Worm (Caenorhabditis elegans) whole organism, mixed stage, embryonic: ENCODE results near the gene Y51A2A.12.

Experiments used
- M03D4.4 ChIP-seq: sonication (generic microtip); optimal IDR thresholded peaks from 2 replicates; lab custom pipeline; 2017; ENCODE audit warnings: mild to moderate bottlenecking, missing genetic modification characterization, missing compliant biosample characterization
- bed-3 ChIP-seq: fragments of 200-800 bp; sonication (Bioruptor generic); optimal IDR thresholded peaks from 3 replicates; lab custom pipeline; 2018; ENCODE audit warnings: mild to moderate bottlenecking, missing genetic modification characterization, moderate library complexity, missing compliant biosample characterization
- blmp-1 ChIP-seq: fragments of 150-350 bp; optimal IDR thresholded peaks from 2 replicates; lab custom pipeline; 2014; ENCODE audit warnings: missing biosample characterization, missing genetic modification characterization
- ceh-39 ChIP-seq: fragments of 150-350 bp; optimal IDR thresholded peaks from 2 replicates; lab custom pipeline; 2014; ENCODE audit warnings: missing biosample characterization, missing genetic modification characterization
- ceh-43 ChIP-seq: fragments of 200-800 bp; sonication (Bioruptor generic); optimal IDR thresholded peaks from 2 replicates; lab custom pipeline; 2018; ENCODE audit warnings: mild to moderate bottlenecking, missing genetic modification characterization, moderate library complexity, missing compliant biosample characterization
- ceh-83 ChIP-seq: fragments of 200-800 bp; sonication (Bioruptor generic); optimal IDR thresholded peaks from 2 replicates; lab custom pipeline; 2018; ENCODE audit warnings: mild to moderate bottlenecking, missing genetic modification characterization, missing compliant biosample characterization
- ces-1 ChIP-seq: fragments of 150-350 bp; optimal IDR thresholded peaks from 2 replicates; lab custom pipeline; 2014; ENCODE audit warnings: missing biosample characterization, missing genetic modification reagents, missing genetic modification characterization
- cnd-1 ChIP-seq: fragments of 200-800 bp; sonication (Bioruptor generic); optimal IDR thresholded peaks from 2 replicates; lab custom pipeline; 2018; ENCODE audit warnings: mild to moderate bottlenecking, missing genetic modification characterization, missing compliant biosample characterization
- drap-1 ChIP-seq: fragments of 200-800 bp; sonication (Bioruptor generic); optimal IDR thresholded peaks from 3 replicates; lab custom pipeline; 2018; ENCODE audit warnings: mild to moderate bottlenecking, missing genetic modification characterization, missing compliant biosample characterization
- elt-1 ChIP-seq: sonication (generic microtip); optimal IDR thresholded peaks from 2 replicates; lab custom pipeline; 2017; ENCODE audit warnings: missing genetic modification characterization, mild to moderate bottlenecking, missing compliant biosample characterization, antibody characterized with exemption, moderate library complexity, borderline replicate concordance; ENCODE audit not compliant: insufficient read depth
- elt-3 ChIP-seq: fragments of 150-350 bp; optimal IDR thresholded peaks from 2 replicates; lab custom pipeline; 2014; ENCODE audit warnings: missing biosample characterization, missing genetic modification characterization
- flh-1 ChIP-seq: fragments of 200-800 bp; sonication (Bioruptor generic); optimal IDR thresholded peaks from 2 replicates; lab custom pipeline; 2018; ENCODE audit warnings: mild to moderate bottlenecking, missing genetic modification characterization, moderate library complexity, missing compliant biosample characterization
- ham-2 ChIP-seq: fragments of 200-800 bp; sonication (Bioruptor generic); optimal IDR thresholded peaks from 2 replicates; lab custom pipeline; 2018; ENCODE audit warnings: mild to moderate bottlenecking, missing genetic modification characterization, missing compliant biosample characterization
- lin-32 ChIP-seq: fragments of 200-800 bp; sonication (Bioruptor generic); optimal IDR thresholded peaks from 2 replicates; lab custom pipeline; 2018; ENCODE audit warnings: mild to moderate bottlenecking, missing genetic modification characterization, missing compliant biosample characterization
- lsy-2 ChIP-seq: fragments of 150-350 bp; optimal IDR thresholded peaks from 2 replicates; lab custom pipeline; 2014; ENCODE audit warnings: missing biosample characterization, missing genetic modification characterization
- mab-5 ChIP-seq: fragments of 150-350 bp; optimal IDR thresholded peaks from 2 replicates; lab custom pipeline; 2014; ENCODE audit warnings: missing biosample characterization, missing genetic modification characterization
- mep-1 ChIP-seq: fragments of 150-350 bp; optimal IDR thresholded peaks from 2 replicates; lab custom pipeline; 2017; ENCODE audit warnings: missing biosample characterization, missing genetic modification reagents, missing genetic modification characterization, inconsistent platforms
- mls-2 ChIP-seq: sonication (generic microtip); optimal IDR thresholded peaks from 2 replicates; lab custom pipeline; 2016; ENCODE audit warnings: mild to moderate bottlenecking, missing genetic modification characterization, moderate library complexity, missing compliant biosample characterization
- nhr-12 ChIP-seq: fragments of 150-350 bp; optimal IDR thresholded peaks from 2 replicates; lab custom pipeline; 2014; ENCODE audit warnings: missing biosample characterization, missing genetic modification characterization
- nhr-2 ChIP-seq: fragments of 150-350 bp; optimal IDR thresholded peaks from 2 replicates; lab custom pipeline; 2014; ENCODE audit warnings: missing biosample characterization, missing genetic modification characterization
- nhr-28 ChIP-seq: fragments of 150-350 bp; optimal IDR thresholded peaks from 2 replicates; lab custom pipeline; 2014; ENCODE audit warnings: missing biosample characterization, missing genetic modification characterization
- nhr-76 ChIP-seq: sonication (generic microtip); optimal IDR thresholded peaks from 2 replicates; lab custom pipeline; 2017; ENCODE audit warnings: missing biosample characterization, missing genetic modification characterization
- pha-4 ChIP-seq: fragments of 150-350 bp; optimal IDR thresholded peaks from 2 replicates; lab custom pipeline; 2018; ENCODE audit warnings: missing biosample characterization, missing genetic modification reagents, missing genetic modification characterization
- sem-2 ChIP-seq: fragments of 200-800 bp; sonication (Bioruptor generic); optimal IDR thresholded peaks from 2 replicates; lab custom pipeline; 2018; ENCODE audit warnings: mild to moderate bottlenecking, missing genetic modification characterization, missing compliant biosample characterization
- snpc-4 ChIP-seq: fragments of 150-350 bp; optimal IDR thresholded peaks from 2 replicates; lab custom pipeline; 2014; ENCODE audit warnings: missing biosample characterization, missing genetic modification characterization
- tbx-8 ChIP-seq: fragments of 200-800 bp; sonication (Bioruptor generic); optimal IDR thresholded peaks from 2 replicates; lab custom pipeline; 2018; ENCODE audit warnings: mild to moderate bottlenecking, missing genetic modification characterization, moderate library complexity, missing compliant biosample characterization
- unc-120 ChIP-seq: sonication (generic microtip); optimal IDR thresholded peaks from 2 replicates; lab custom pipeline; 2017; ENCODE audit warnings: missing genetic modification characterization, missing compliant biosample characterization; ENCODE audit not compliant: poor library complexity, severe bottlenecking
- unc-39 ChIP-seq: fragments of 150-350 bp; optimal IDR thresholded peaks from 2 replicates; lab custom pipeline; 2014; ENCODE audit warnings: missing biosample characterization, missing genetic modification characterization
- unc-62 ChIP-seq: fragments of 150-350 bp; optimal IDR thresholded peaks from 2 replicates; lab custom pipeline; 2014; ENCODE audit warnings: missing biosample characterization, missing genetic modification reagents, missing genetic modification characterization
- zip-8 ChIP-seq: fragments of 150-350 bp; optimal IDR thresholded peaks from 2 replicates; lab custom pipeline; 2014; ENCODE audit warnings: missing biosample characterization, missing genetic modification characterization
- ztf-11 ChIP-seq: fragments of 150-350 bp; optimal IDR thresholded peaks from 2 replicates; lab custom pipeline; 2014; ENCODE audit warnings: missing biosample characterization, missing genetic modification characterization

Y51A2A.12 gene

DNA sequence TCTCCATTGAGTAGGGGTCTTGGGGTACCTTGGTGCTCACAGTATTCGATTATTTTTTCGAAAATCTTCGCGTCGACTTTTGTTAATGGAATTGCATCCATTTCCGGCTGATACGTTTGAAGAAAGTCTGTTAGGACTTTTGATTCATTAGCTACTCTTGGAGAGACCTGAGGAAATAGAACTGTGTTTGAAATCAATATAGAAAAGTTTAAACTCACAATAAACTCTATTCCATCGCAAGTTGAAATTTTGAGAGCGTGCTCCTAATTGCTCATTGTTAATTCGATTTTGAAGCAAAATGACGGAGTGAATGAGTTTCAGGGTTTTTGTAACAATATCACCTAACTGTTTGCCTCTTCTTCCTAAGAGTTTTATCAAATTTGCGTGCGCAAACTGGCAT lies 22.5 kb upstream of the Y51A2A.12 start, which contains the start of gene skr-6:
TSS of gene skr-6 (minus strand) at position 101 of the 400 bp plus-strand sequence.
- TF ChIP-seq zip-8 (tag; lab: Kevin White, UChicago) (no peak), elt-1 (tag; lab: Kevin White, UChicago) (no peak), unc-62 (GFP tag; lab: Kevin White, UChicago) (no peak), elt-3 (tag; lab: Kevin White, UChicago) (no peak), sem-2 (GFP tag; lab: Kevin White, UChicago) (no peak), ceh-83 (GFP tag; lab: Kevin White, UChicago) (no peak), tbx-8 (GFP tag; lab: Kevin White, UChicago) (no peak), mep-1 (tag; lab: Kevin White, UChicago) (no peak), ztf-11 (tag; lab: Kevin White, UChicago) (no peak), ceh-43 (GFP tag; lab: Kevin White, UChicago) (no peak), pha-4 (no peak), cnd-1 (tag; lab: Kevin White, UChicago) (no peak), bed-3 (GFP tag; lab: Kevin White, UChicago) (no peak)
- TF ChIP-seq, all 35 proteins: peak for 0

DNA sequence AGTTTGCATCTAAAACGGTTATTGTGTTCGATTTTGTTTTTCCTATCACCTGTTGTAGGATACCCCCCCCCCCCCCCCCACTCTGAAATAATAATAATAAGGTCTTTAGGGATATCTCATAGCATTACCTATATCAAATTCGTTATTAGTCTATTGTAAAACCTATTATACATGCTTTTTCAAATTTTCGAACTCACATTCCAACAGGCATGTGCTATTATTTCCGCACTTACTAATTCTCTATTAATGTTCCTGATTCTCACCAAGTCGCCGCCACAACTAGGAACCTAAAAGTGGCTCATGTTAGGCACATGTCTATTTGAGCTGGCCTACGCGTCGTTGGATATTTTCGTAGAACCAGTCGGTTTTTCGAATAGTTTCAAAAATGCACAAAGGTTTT lies 22.0 kb upstream of the Y51A2A.12 start, which contains the start of gene Y37H2C.4:
TSS of gene Y37H2C.4 (plus strand) at position 301 of the 400 bp plus-strand sequence.
- TF ChIP-seq mep-1 (tag; lab: Kevin White, UChicago) (no peak), unc-39 (tag; lab: Kevin White, UChicago) (no peak), pha-4 (no peak), cnd-1 (tag; lab: Kevin White, UChicago) (no peak), nhr-2 (tag; lab: Kevin White, UChicago) (no peak), elt-3 (tag; lab: Kevin White, UChicago) (no peak), nhr-76 (tag; lab: Kevin White, UChicago) (no peak), ces-1 (GFP tag; lab: Kevin White, UChicago) (no peak), lin-32 (GFP tag; lab: Kevin White, UChicago) (no peak), snpc-4 (tag; lab: Kevin White, UChicago) (no peak), tbx-8 (GFP tag; lab: Kevin White, UChicago) (no peak)

ce11 chrV:18280778-18281177 lies 11.6 kb upstream of the Y51A2A.12 start, which contains the start of gene Y51A2A.16:
TSS of gene Y51A2A.16 (minus strand) at chrV:18280878.
- TF ChIP-seq lin-32 (GFP tag; lab: Kevin White, UChicago): no peak
- no peak for TF ChIP-seq nhr-2 (tag; lab: Kevin White, UChicago)
- TF ChIP-seq lsy-2 (tag; lab: Kevin White, UChicago): no peak
- no peak for TF ChIP-seq unc-39 (tag; lab: Kevin White, UChicago)
- TF ChIP-seq, all 35 proteins: peak for 0

ce11 chrV:18282597-18282996 lies 9.8 kb upstream of the Y51A2A.12 start, which contains the start of gene clec-247:
TSS of gene clec-247 (plus strand) at chrV:18282897.
- TF ChIP-seq pha-4 (no peak), tbx-8 (GFP tag; lab: Kevin White, UChicago) (no peak), nhr-12 (tag; lab: Kevin White, UChicago) (no peak), nhr-2 (tag; lab: Kevin White, UChicago) (no peak), mep-1 (tag; lab: Kevin White, UChicago) (no peak), elt-3 (tag; lab: Kevin White, UChicago) (no peak)

ce11 chrV:18290642-18291041 lies 1.8 kb upstream of the Y51A2A.12 start, which contains the start of gene Y51A2A.4:
TSS of gene Y51A2A.4 (plus strand) at chrV:18290942.
- TF ChIP-seq nhr-28 (no peak), ces-1 (GFP tag; lab: Kevin White, UChicago) (no peak), blmp-1 (no peak), sem-2 (GFP tag; lab: Kevin White, UChicago) (no peak), bed-3 (GFP tag; lab: Kevin White, UChicago) (no peak), ham-2 (GFP tag; lab: Kevin White, UChicago) (no peak)

- no peak for TF ChIP-seq mls-2 (tag; lab: Kevin White, UChicago)
- no peak for TF ChIP-seq blmp-1
- TF ChIP-seq unc-120: no peak
- TF ChIP-seq nhr-12 (tag; lab: Kevin White, UChicago): no peak
- TF ChIP-seq drap-1: no peak
- no peak for TF ChIP-seq cnd-1 (tag; lab: Kevin White, UChicago)
- TF ChIP-seq nhr-76 (tag; lab: Kevin White, UChicago): no peak
- no peak for TF ChIP-seq mab-5 (tag; lab: Kevin White, UChicago)
- TF ChIP-seq mep-1 (tag; lab: Kevin White, UChicago): no peak
- TF ChIP-seq unc-39 (tag; lab: Kevin White, UChicago): no peak
- TF ChIP-seq flh-1 (GFP tag; lab: Kevin White, UChicago): no peak
- TF ChIP-seq ceh-39 (tag; lab: Kevin White, UChicago): no peak
- no peak for TF ChIP-seq pha-4
- TF ChIP-seq M03D4.4 (tag; lab: Kevin White, UChicago): no peak
- TF ChIP-seq nhr-2 (tag; lab: Kevin White, UChicago): no peak
- TF ChIP-seq ces-1 (GFP tag; lab: Kevin White, UChicago): no peak
These were observed 6.1 kb downstream of the Y51A2A.12 start, which contains the start of gene Y51A2A.5 for ce11 chrV:18298506-18298905. TSS of gene Y51A2A.5 (plus strand) at chrV:18298806.
